In genomic region chr3L:20798325-20798846, dm6 we compare ENCODE assay signal across 6 fruit fly cellular contexts.
TF ChIP-seq lines count a peak whose summit lies in the region.

Gene CG3698, minus strand, starts transcription at chr3L:20798375.
Gene tzn, plus strand, starts transcription at chr3L:20798645.

- TF ChIP-seq CTCF in S2 (optimal IDR thresholded peaks at IDR 0.05; lab: Kevin White, UChicago): peak; percentile 86 to 91
- TF ChIP-seq CTCF in whole organism, embryonic (GFP tag; optimal IDR thresholded peaks at IDR 0.05; lab: Kevin White, UChicago): peak; percentile 94

TF ChIP-seq in whole organism, adult, 20 proteins besides CTCF, POLR2A, EP300 and RAD21 (continues in another document):
- TF ChIP-seq Hr96 (GFP tag; optimal IDR thresholded peaks at IDR 0.05; lab: Kevin White, UChicago): peak; percentile 76
- peak; percentile 87 for TF ChIP-seq CG7101 (tag; optimal IDR thresholded peaks at IDR 0.05; lab: Kevin White, UChicago)
- peak; percentile 68 for TF ChIP-seq CG12768 (GFP tag; optimal IDR thresholded peaks at IDR 0.05; lab: Kevin White, UChicago)
- peak; percentile 74 for TF ChIP-seq CG33017 (tag; optimal IDR thresholded peaks at IDR 0.05; lab: Kevin White, UChicago)
- peak; percentile 88 for TF ChIP-seq CG1620 (GFP tag; optimal IDR thresholded peaks at IDR 0.05; lab: Kevin White, UChicago)
- peak; percentile 85 for TF ChIP-seq CG7045 (GFP tag; optimal IDR thresholded peaks at IDR 0.05; lab: Kevin White, UChicago)
- TF ChIP-seq cic (GFP tag; optimal IDR thresholded peaks at IDR 0.05; lab: Kevin White, UChicago): peak; percentile 46
- peak; percentile 67 for TF ChIP-seq CG14711 (tag; optimal IDR thresholded peaks at IDR 0.05; lab: Kevin White, UChicago)
- peak; percentile 89 for TF ChIP-seq CG11617 (GFP tag; optimal IDR thresholded peaks at IDR 0.05; lab: Kevin White, UChicago)
- peak; percentile 91 for TF ChIP-seq Crg-1 (GFP tag; optimal IDR thresholded peaks at IDR 0.05; lab: Kevin White, UChicago)
- peak; percentile 92 for TF ChIP-seq ovo (GFP tag; optimal IDR thresholded peaks at IDR 0.05; lab: Kevin White, UChicago)
- no peak for TF ChIP-seq kay (GFP tag; lab: Kevin White, UChicago; ENCODE audit: borderline replicate concordance)
- TF ChIP-seq tj (GFP tag; optimal IDR thresholded peaks at IDR 0.05; lab: Kevin White, UChicago): peak; percentile 67
- TF ChIP-seq CG5204 (GFP tag; optimal IDR thresholded peaks at IDR 0.05; lab: Kevin White, UChicago): no peak
- peak; percentile 81 for TF ChIP-seq pad (GFP tag; optimal IDR thresholded peaks at IDR 0.05; lab: Kevin White, UChicago)
- peak; percentile 48 for TF ChIP-seq Clk (GFP tag; optimal IDR thresholded peaks at IDR 0.05; lab: Kevin White, UChicago)
- TF ChIP-seq cnc (optimal IDR thresholded peaks at IDR 0.05; lab: Kevin White, UChicago): no peak
- TF ChIP-seq Mnt (GFP tag; optimal IDR thresholded peaks at IDR 0.05; lab: Kevin White, UChicago): peak; percentile 72

TF ChIP-seq in whole organism, embryonic, 481 proteins besides CTCF, POLR2A, EP300 and RAD21 (continues in another document):
- TF ChIP-seq cg (GFP tag; optimal IDR thresholded peaks at IDR 0.05; lab: Kevin White, UChicago) (no peak), lbe (GFP tag; optimal IDR thresholded peaks at IDR 0.05; lab: Kevin White, UChicago) (no peak), CG31388 (GFP tag; optimal IDR thresholded peaks at IDR 0.05; lab: Kevin White, UChicago) (peak; percentile 77), inv (GFP tag; IDR thresholded peaks at IDR 0.05; lab: Robert Waterston, UW; ENCODE audit: partially characterized antibody) (no peak), CG8388 (GFP tag; optimal IDR thresholded peaks at IDR 0.05; lab: Kevin White, UChicago) (peak; percentile 89), CG10979 (tag; optimal IDR thresholded peaks at IDR 0.05; lab: Kevin White, UChicago) (peak; percentile 87), CG31224 (GFP tag; IDR thresholded peaks at IDR 0.05; lab: Robert Waterston, UW) (peak; percentile 89), maf-S (GFP tag; optimal IDR thresholded peaks at IDR 0.05; lab: Kevin White, UChicago) (peak; percentile 83), Hand (GFP tag; optimal IDR thresholded peaks at IDR 0.05; lab: Kevin White, UChicago) (peak; percentile 72), scrt (GFP tag; optimal IDR thresholded peaks at IDR 0.05; lab: Kevin White, UChicago) (no peak), CG14965 (GFP tag; optimal IDR thresholded peaks at IDR 0.05; lab: Kevin White, UChicago; ENCODE audit: borderline replicate concordance) (peak; percentile 40), HmgD (GFP tag; optimal IDR thresholded peaks at IDR 0.05; lab: Kevin White, UChicago) (peak; percentile 66), Xrp1 (GFP tag; IDR thresholded peaks at IDR 0.05; lab: Robert Waterston, UW) (peak; percentile 43; the same call in 1 of the 2 replicates), Doc2 (GFP tag; IDR thresholded peaks at IDR 0.05; lab: Robert Waterston, UW) (peak; percentile 62; the same call in 1 of the 2 replicates), CG1233 (GFP tag; optimal IDR thresholded peaks at IDR 0.05; lab: Kevin White, UChicago) (peak; percentile 97), yki (optimal IDR thresholded peaks at IDR 0.05; lab: Kevin White, UChicago) (no peak), CG8924 (tag; optimal IDR thresholded peaks at IDR 0.05; lab: Kevin White, UChicago) (peak; percentile 78), CG10959 (GFP tag; IDR thresholded peaks at IDR 0.05; lab: Robert Waterston, UW) (peak; percentile 88)

TF ChIP-seq in whole organism, prepupa, 60 proteins besides CTCF, POLR2A, EP300 and RAD21 (continues in another document):
- TF ChIP-seq CG10669 (GFP tag; optimal IDR thresholded peaks at IDR 0.05; lab: Kevin White, UChicago) (no peak), Hr39 (GFP tag; optimal IDR thresholded peaks at IDR 0.05; lab: Kevin White, UChicago) (no peak), pdm3 (GFP tag; optimal IDR thresholded peaks at IDR 0.05; lab: Kevin White, UChicago) (no peak), CG6276 (GFP tag; optimal IDR thresholded peaks at IDR 0.05; lab: Kevin White, UChicago) (no peak), CG9139 (GFP tag; optimal IDR thresholded peaks at IDR 0.05; lab: Kevin White, UChicago) (peak; percentile 71), esn (GFP tag; optimal IDR thresholded peaks at IDR 0.05; lab: Kevin White, UChicago) (peak; percentile 87), fkh (GFP tag; optimal IDR thresholded peaks at IDR 0.05; lab: Kevin White, UChicago) (no peak), salr (GFP tag; optimal IDR thresholded peaks at IDR 0.05; lab: Kevin White, UChicago) (peak in 1 of 2 experiments; percentile 90), Hr4 (GFP tag; optimal IDR thresholded peaks at IDR 0.05; lab: Kevin White, UChicago) (no peak), Eip93F (GFP tag; optimal IDR thresholded peaks at IDR 0.05; lab: Kevin White, UChicago) (no peak), CG10631 (GFP tag; optimal IDR thresholded peaks at IDR 0.05; lab: Kevin White, UChicago) (no peak), CG7368 (GFP tag; optimal IDR thresholded peaks at IDR 0.05; lab: Kevin White, UChicago) (no peak), eg (GFP tag; IDR thresholded peaks at IDR 0.05; lab: Robert Waterston, UW) (no peak; the same call in 1 of the 3 replicates), Blimp-1 (GFP tag; optimal IDR thresholded peaks at IDR 0.05; lab: Kevin White, UChicago) (peak; percentile 61), lz (GFP tag; optimal IDR thresholded peaks at IDR 0.05; lab: Kevin White, UChicago) (peak; percentile 86), CG6792 (GFP tag; optimal IDR thresholded peaks at IDR 0.05; lab: Kevin White, UChicago) (no peak), fd85E (GFP tag; optimal IDR thresholded peaks at IDR 0.05; lab: Kevin White, UChicago) (no peak), ss (GFP tag; optimal IDR thresholded peaks at IDR 0.05; lab: Kevin White, UChicago) (no peak), CG8119 (GFP tag; IDR thresholded peaks at IDR 0.05; lab: Robert Waterston, UW) (no peak), net (GFP tag; optimal IDR thresholded peaks at IDR 0.05; lab: Kevin White, UChicago) (no peak)

TF ChIP-seq in whole organism, pupa, 21 proteins besides CTCF, POLR2A, EP300 and RAD21:
- no peak for TF ChIP-seq Pif1B (GFP tag; optimal IDR thresholded peaks at IDR 0.05; lab: Kevin White, UChicago)
- TF ChIP-seq gl (tag; optimal IDR thresholded peaks at IDR 0.05; lab: Kevin White, UChicago): peak; percentile 48
- TF ChIP-seq EcR (GFP tag; optimal IDR thresholded peaks at IDR 0.05; lab: Kevin White, UChicago): no peak
- TF ChIP-seq CG8159 (tag; optimal IDR thresholded peaks at IDR 0.05; lab: Kevin White, UChicago): no peak
- peak; percentile 72 for TF ChIP-seq CG15710 (tag; optimal IDR thresholded peaks at IDR 0.05; lab: Kevin White, UChicago)
- peak; percentile 52; the same call in 1 of the 2 replicates for TF ChIP-seq Ets98B (GFP tag; IDR thresholded peaks at IDR 0.05; lab: Robert Waterston, UW)
- TF ChIP-seq D1 (tag; optimal IDR thresholded peaks at IDR 0.05; lab: Kevin White, UChicago): no peak
- no peak for TF ChIP-seq CG12605 (GFP tag; IDR thresholded peaks at IDR 0.05; lab: Robert Waterston, UW)
- peak; percentile 59; the same call in 1 of the 2 replicates for TF ChIP-seq CG32121 (GFP tag; IDR thresholded peaks at IDR 0.05; lab: Robert Waterston, UW)
- TF ChIP-seq fd96Ca (GFP tag; IDR thresholded peaks at IDR 0.05; lab: Robert Waterston, UW): no peak; the same call in 2 of the 3 replicates
- TF ChIP-seq CG34367 (tag; optimal IDR thresholded peaks at IDR 0.05; lab: Kevin White, UChicago): peak; percentile 82
- no peak for TF ChIP-seq CG10348 (GFP tag; IDR thresholded peaks at IDR 0.05; lab: Robert Waterston, UW)
- TF ChIP-seq CG8301 (tag; optimal IDR thresholded peaks at IDR 0.05; lab: Kevin White, UChicago): no peak
- TF ChIP-seq CG14655 (GFP tag; optimal IDR thresholded peaks at IDR 0.05; lab: Kevin White, UChicago): no peak
- TF ChIP-seq CG4496 (GFP tag; IDR thresholded peaks at IDR 0.05; lab: Robert Waterston, UW): peak; percentile 89
- TF ChIP-seq CG9948 (tag; optimal IDR thresholded peaks at IDR 0.05; lab: Kevin White, UChicago): no peak
- no peak for TF ChIP-seq Pif1A (GFP tag; optimal IDR thresholded peaks at IDR 0.05; lab: Kevin White, UChicago)
- no peak for TF ChIP-seq CG13204 (GFP tag; optimal IDR thresholded peaks at IDR 0.05; lab: Kevin White, UChicago)
- no peak for TF ChIP-seq CG17806 (tag; optimal IDR thresholded peaks at IDR 0.05; lab: Kevin White, UChicago)
- peak; percentile 76 for TF ChIP-seq rn (GFP tag; IDR thresholded peaks at IDR 0.05; lab: Robert Waterston, UW)
- TF ChIP-seq Snoo (tag; optimal IDR thresholded peaks at IDR 0.05; lab: Kevin White, UChicago): peak; percentile 93

TF ChIP-seq in whole organism, wandering third instar larva, 38 proteins besides CTCF, POLR2A, EP300 and RAD21 (continues in another document):
- no peak for TF ChIP-seq GATAd (GFP tag; optimal IDR thresholded peaks at IDR 0.05; lab: Kevin White, UChicago)
- no peak for TF ChIP-seq usp (GFP tag; optimal IDR thresholded peaks at IDR 0.05; lab: Kevin White, UChicago)
- no peak for TF ChIP-seq lola (GFP tag; optimal IDR thresholded peaks at IDR 0.05; lab: Kevin White, UChicago)
- TF ChIP-seq jim (GFP tag; optimal IDR thresholded peaks at IDR 0.05; lab: Kevin White, UChicago): no peak
- no peak for TF ChIP-seq Jra (GFP tag; optimal IDR thresholded peaks at IDR 0.05; lab: Kevin White, UChicago)
- no peak for TF ChIP-seq tai (GFP tag; optimal IDR thresholded peaks at IDR 0.05; lab: Kevin White, UChicago)
- peak; percentile 97 for TF ChIP-seq dmrt93B (GFP tag; optimal IDR thresholded peaks at IDR 0.05; lab: Kevin White, UChicago)
- TF ChIP-seq sage (GFP tag; optimal IDR thresholded peaks at IDR 0.05; lab: Kevin White, UChicago): no peak
- TF ChIP-seq h (GFP tag; optimal IDR thresholded peaks at IDR 0.05; lab: Kevin White, UChicago): no peak
- TF ChIP-seq Vsx2 (GFP tag; optimal IDR thresholded peaks at IDR 0.05; lab: Kevin White, UChicago; ENCODE audit: partially characterized antibody): no peak
- TF ChIP-seq Sp1 (GFP tag; optimal IDR thresholded peaks at IDR 0.05; lab: Kevin White, UChicago): peak; percentile 85
- no peak for TF ChIP-seq CrebA (GFP tag; optimal IDR thresholded peaks at IDR 0.05; lab: Kevin White, UChicago; ENCODE audit: borderline replicate concordance)
- TF ChIP-seq CG9705 (GFP tag; optimal IDR thresholded peaks at IDR 0.05; lab: Kevin White, UChicago): peak; percentile 95
- no peak for TF ChIP-seq CG32264 (GFP tag; optimal IDR thresholded peaks at IDR 0.05; lab: Kevin White, UChicago)
- no peak for TF ChIP-seq br (GFP tag; optimal IDR thresholded peaks at IDR 0.05; lab: Kevin White, UChicago)
- no peak for TF ChIP-seq brk (GFP tag; optimal IDR thresholded peaks at IDR 0.05; lab: Kevin White, UChicago)
- TF ChIP-seq ey (GFP tag; optimal IDR thresholded peaks at IDR 0.05; lab: Kevin White, UChicago): no peak
- TF ChIP-seq psq (GFP tag; optimal IDR thresholded peaks at IDR 0.05; lab: Kevin White, UChicago): peak; percentile 70
- no peak for TF ChIP-seq foxo (GFP tag; optimal IDR thresholded peaks at IDR 0.05; lab: Kevin White, UChicago)
- no peak for TF ChIP-seq fru (GFP tag; optimal IDR thresholded peaks at IDR 0.05; lab: Kevin White, UChicago)
- no peak for TF ChIP-seq Dfd (GFP tag; optimal IDR thresholded peaks at IDR 0.05; lab: Kevin White, UChicago)
- TF ChIP-seq Hnf4 (GFP tag; optimal IDR thresholded peaks at IDR 0.05; lab: Kevin White, UChicago): no peak
- TF ChIP-seq dsf (GFP tag; optimal IDR thresholded peaks at IDR 0.05; lab: Kevin White, UChicago; ENCODE audit: borderline replicate concordance): no peak
